Worm (Caenorhabditis elegans): ENCODE data around the gene C50C3.5.

C50C3.5 gene

DNA sequence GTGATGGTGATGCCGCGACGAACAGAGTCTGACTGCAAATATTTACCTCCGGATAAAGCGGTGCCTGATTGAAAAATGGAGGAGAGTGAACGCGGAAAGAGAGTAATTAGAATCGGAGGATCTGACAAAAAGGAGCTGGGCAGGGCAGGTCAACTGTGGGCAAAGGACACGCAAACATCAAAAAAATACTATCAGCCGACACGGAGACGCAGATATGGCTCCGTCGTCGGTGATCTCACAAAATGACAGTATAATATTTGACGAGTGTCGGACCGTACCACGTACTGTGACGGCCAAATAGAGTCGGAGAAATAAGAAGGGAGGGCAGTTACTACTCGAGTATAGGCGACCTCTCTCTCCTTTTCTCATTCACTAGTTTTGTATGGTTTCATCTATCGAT, 46.5 kb upstream of the C50C3.5 start:
- TF ChIP-seq nfya-1 (tag; optimal IDR thresholded peaks at IDR 0.05; ENCODE audit: insufficient read depth) (no peak), R02D3.7 (tag; optimal IDR thresholded peaks at IDR 0.05) (no peak), unc-62 (GFP tag; optimal IDR thresholded peaks at IDR 0.05) (no peak), nhr-237 (tag; optimal IDR thresholded peaks at IDR 0.05) (no peak), pha-4 (tag; optimal IDR thresholded peaks at IDR 0.05) (peak; percentile 85), ztf-4 (tag; optimal IDR thresholded peaks at IDR 0.05) (no peak)

- no peak for TF ChIP-seq nhr-23 (tag; optimal IDR thresholded peaks at IDR 0.05)
- TF ChIP-seq pha-4 (tag; optimal IDR thresholded peaks at IDR 0.05) = peak; percentile 76
- peak; percentile 20 for TF ChIP-seq elt-2 (tag; optimal IDR thresholded peaks at IDR 0.05)
Measured at ce11 chrIII:8133346-8133745, 45.7 kb upstream of the C50C3.5 start, which contains the start of gene C14B9.2. C14B9.2 (plus strand) TSS chrIII:8133665.

- peak; percentile 82 for TF ChIP-seq pha-4 (tag; optimal IDR thresholded peaks at IDR 0.05)
- TF ChIP-seq nhr-237 (tag; optimal IDR thresholded peaks at IDR 0.05) = no peak
- TF ChIP-seq ceh-9 (tag; optimal IDR thresholded peaks at IDR 0.05) = no peak
- no peak for TF ChIP-seq nhr-12 (tag; optimal IDR thresholded peaks at IDR 0.05)
- no peak for TF ChIP-seq nhr-43 (tag; optimal IDR thresholded peaks at IDR 0.05; ENCODE audit: poor library complexity, severe bottlenecking)
- no peak for TF ChIP-seq nhr-11 (tag; optimal IDR thresholded peaks at IDR 0.05)
- peak; percentile 16 for TF ChIP-seq elt-2 (tag; optimal IDR thresholded peaks at IDR 0.05)
- TF ChIP-seq ceh-28 (tag; optimal IDR thresholded peaks at IDR 0.05) = peak; percentile 2
- peak; percentile 80 for TF ChIP-seq aly-2 (tag; optimal IDR thresholded peaks at IDR 0.05)
Measured at ce11 chrIII:8136517-8137099, 42.4 kb upstream of the C50C3.5 start.

DNA sequence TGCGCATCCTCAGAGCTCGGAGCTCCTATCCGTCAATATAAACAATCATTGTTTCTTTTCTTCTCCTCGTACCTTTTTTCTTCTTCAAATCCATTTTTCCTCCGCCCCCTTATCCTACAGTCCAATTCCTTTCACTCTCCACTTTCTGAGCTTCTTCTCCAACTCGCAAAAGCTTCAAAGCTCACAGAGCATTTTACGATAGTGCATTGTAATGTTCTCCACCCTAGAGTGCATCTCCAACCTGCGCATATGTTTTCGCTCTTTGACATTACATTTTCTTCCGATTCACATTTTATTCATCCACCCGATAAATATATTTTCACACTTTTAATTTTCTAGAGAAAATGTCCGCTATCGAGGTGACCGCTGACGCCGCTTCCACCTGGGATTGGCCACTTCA, 41.2 kb upstream of the C50C3.5 start, which contains the start of gene hsp-12.2:
TSS of gene hsp-12.2 (plus strand) at position 301 of the 400 bp plus-strand sequence.
- TF ChIP-seq hmg-11 (tag; optimal IDR thresholded peaks at IDR 0.05) (no peak), nhr-28 (tag; optimal IDR thresholded peaks at IDR 0.05) (no peak), pha-4 (tag; optimal IDR thresholded peaks at IDR 0.05) (peak; percentile 49), tbx-2 (tag; optimal IDR thresholded peaks at IDR 0.05) (no peak)

DNA sequence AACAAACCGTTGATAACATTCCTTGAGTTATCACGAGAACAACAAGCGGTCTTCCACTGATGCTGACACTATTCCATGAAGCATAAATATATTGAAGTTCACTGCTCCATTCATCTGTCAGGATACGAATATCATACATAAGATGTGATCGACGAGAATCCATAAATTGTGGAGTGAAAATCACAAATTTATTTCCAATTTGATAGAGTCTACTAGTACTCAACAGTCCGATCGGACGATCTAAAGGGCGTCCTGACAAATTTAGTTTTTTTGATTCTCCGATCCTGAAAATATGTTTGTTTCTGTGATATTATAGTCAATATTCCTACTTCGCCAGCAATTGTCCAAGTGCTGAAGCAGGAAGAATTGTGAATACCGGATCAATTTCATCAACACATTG, 36.8 kb upstream of the C50C3.5 start:
- TF ChIP-seq jun-1 (tag; optimal IDR thresholded peaks at IDR 0.05) = no peak

ce11 chrIII:8144574-8145065, 34.4 kb upstream of the C50C3.5 start, which contains the start of the genes C14B9.8 and mrpl-18:
C14B9.8 (minus strand) TSS chrIII:8144629.
mrpl-18 (plus strand) TSS chrIII:8145015.
- TF ChIP-seq lin-15B (tag; optimal IDR thresholded peaks at IDR 0.05) (peak; percentile 84), eor-1 (tag; optimal IDR thresholded peaks at IDR 0.05) (no peak), pha-4 (tag; optimal IDR thresholded peaks at IDR 0.05) (peak; percentile 68), lin-39 (tag; optimal IDR thresholded peaks at IDR 0.05) (peak; percentile 30), elt-2 (tag; optimal IDR thresholded peaks at IDR 0.05) (peak; percentile 10), nhr-23 (tag; optimal IDR thresholded peaks at IDR 0.05) (no peak), nhr-25 (tag; optimal IDR thresholded peaks at IDR 0.05) (peak; percentile 15), ceh-82 (tag; optimal IDR thresholded peaks at IDR 0.05) (peak; percentile 6), nfya-1 (tag; optimal IDR thresholded peaks at IDR 0.05; ENCODE audit: insufficient read depth) (peak; percentile 70), ceh-16 (tag; optimal IDR thresholded peaks at IDR 0.05) (no peak), nhr-43 (tag; optimal IDR thresholded peaks at IDR 0.05; ENCODE audit: poor library complexity, severe bottlenecking) (peak; percentile 73), skn-1 (tag; optimal IDR thresholded peaks at IDR 0.05) (peak; percentile 32)

DNA sequence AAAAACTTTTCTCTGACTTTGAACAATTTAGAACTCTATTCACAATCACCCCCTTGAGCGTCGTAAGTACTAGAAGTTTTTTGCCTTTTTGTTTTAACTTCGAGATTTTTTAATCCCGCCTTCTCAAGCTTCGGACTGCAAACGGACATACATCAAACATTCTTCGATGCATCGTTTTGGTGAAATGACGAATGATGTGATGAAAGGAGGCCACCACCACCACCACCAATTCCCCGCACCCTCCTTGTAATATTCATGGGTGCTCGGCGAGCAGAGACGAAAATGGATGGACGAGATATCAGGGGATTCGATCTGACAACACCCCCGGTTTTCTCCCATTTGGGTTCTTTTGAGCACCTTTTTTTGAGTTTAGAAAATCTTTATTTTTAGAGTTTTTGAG, 33.1 kb upstream of the C50C3.5 start:
- TF ChIP-seq lin-39 (tag; optimal IDR thresholded peaks at IDR 0.05) = peak; percentile 49
- no peak for TF ChIP-seq nhr-23 (tag; optimal IDR thresholded peaks at IDR 0.05)
- no peak for TF ChIP-seq eor-1 (tag; optimal IDR thresholded peaks at IDR 0.05)
- TF ChIP-seq tbx-2 (tag; optimal IDR thresholded peaks at IDR 0.05) = no peak
- no peak for TF ChIP-seq mml-1 (tag; optimal IDR thresholded peaks at IDR 0.05)

DNA sequence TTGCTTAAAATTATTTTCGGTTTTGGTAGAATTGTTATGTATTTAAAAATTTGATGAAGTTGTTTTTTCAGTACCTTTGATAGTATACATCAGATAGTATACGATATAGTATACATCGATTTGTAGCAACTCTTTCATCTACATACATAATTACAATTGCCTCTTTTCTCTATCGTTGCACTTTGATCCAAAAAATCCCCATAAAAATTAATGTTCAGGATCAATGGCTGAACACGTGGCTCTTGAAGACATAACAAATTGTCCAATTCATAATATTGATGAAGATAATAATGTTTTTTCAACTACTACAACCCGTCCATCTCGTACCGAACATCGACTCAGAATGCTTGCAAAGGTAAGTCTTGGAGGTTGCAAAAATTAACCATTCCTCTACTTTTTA, 30.3 kb upstream of the C50C3.5 start, which contains the start of gene D2007.2:
TSS of gene D2007.2 (plus strand) at position 213 of the 400 bp plus-strand sequence.
- no peak for TF ChIP-seq pha-4 (tag; optimal IDR thresholded peaks at IDR 0.05)
- TF ChIP-seq ceh-16 (tag; optimal IDR thresholded peaks at IDR 0.05) = no peak
- no peak for TF ChIP-seq ZK546.5 (tag; optimal IDR thresholded peaks at IDR 0.05)
- TF ChIP-seq eor-1 (tag; optimal IDR thresholded peaks at IDR 0.05) = no peak
- no peak for TF ChIP-seq ceh-9 (tag; optimal IDR thresholded peaks at IDR 0.05)

All from whole organism, L3 larva.